Fruit fly (Drosophila melanogaster): ENCODE data around the gene Task7.

Gene Task7

DNA sequence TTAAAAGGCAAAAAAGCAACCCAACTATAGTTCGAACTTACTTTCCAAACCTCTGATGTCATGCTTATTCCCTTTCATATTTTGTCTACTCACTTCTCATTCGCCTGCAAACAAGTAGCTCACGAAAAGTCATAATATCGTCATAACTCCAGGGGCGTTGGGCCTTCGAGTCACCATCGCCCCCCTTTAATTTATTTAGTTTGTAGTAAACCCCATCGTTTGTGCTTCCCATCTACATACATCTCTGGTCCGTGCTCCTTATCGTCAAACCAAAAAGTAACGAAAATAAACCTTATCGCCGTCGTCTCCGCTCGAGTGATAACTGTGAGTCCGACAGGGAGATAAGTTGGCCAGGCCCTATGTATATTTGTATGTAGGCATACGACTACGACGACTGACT, 16.9 kb upstream of the Task7 start (continued):
- TF ChIP-seq peb (GFP tag; IDR thresholded peaks at IDR 0.05) (no peak), CG11560 (tag; IDR thresholded peaks at IDR 0.05) (no peak), shn (GFP tag; optimal IDR thresholded peaks at IDR 0.05) (peak; percentile 55), CG16813 (GFP tag; IDR thresholded peaks at IDR 0.05; ENCODE audit: partially characterized antibody) (no peak), gsb (GFP tag; IDR thresholded peaks at IDR 0.05) (no peak), CG30431 (GFP tag; optimal IDR thresholded peaks at IDR 0.05) (no peak), Hey (tag; optimal IDR thresholded peaks at IDR 0.05) (peak; percentile 49), crol (GFP tag; IDR thresholded peaks at IDR 0.05) (no peak), HmgD (GFP tag; optimal IDR thresholded peaks at IDR 0.05) (no peak), Mes4 (GFP tag; optimal IDR thresholded peaks at IDR 0.05) (no peak), aop (GFP tag; IDR thresholded peaks at IDR 0.05) (no peak), CG8765 (GFP tag; IDR thresholded peaks at IDR 0.05) (peak; percentile 43; the same call in 1 of the 2 replicates), hkb (optimal IDR thresholded peaks at IDR 0.05) (no peak), hkb (GFP tag; IDR thresholded peaks at IDR 0.05) (peak; percentile 70; the same call in 1 of the 2 replicates), Dip3 (GFP tag; optimal IDR thresholded peaks at IDR 0.05) (peak; percentile 66), CG3847 (GFP tag; IDR thresholded peaks at IDR 0.05) (peak; percentile 74), Ada2b (GFP tag; IDR thresholded peaks at IDR 0.05) (peak; percentile 66), CG4360 (GFP tag; IDR thresholded peaks at IDR 0.05) (no peak), CG10654 (GFP tag; optimal IDR thresholded peaks at IDR 0.05) (peak; percentile 33), CG2129 (GFP tag; IDR thresholded peaks at IDR 0.05; ENCODE audit: partially characterized antibody) (no peak), Jarid2 (GFP tag; optimal IDR thresholded peaks at IDR 0.05) (no peak), vvl (GFP tag; IDR thresholded peaks at IDR 0.05) (peak; percentile 62), Poxn (GFP tag; IDR thresholded peaks at IDR 0.05) (no peak), toy (GFP tag; IDR thresholded peaks at IDR 0.05) (no peak), amos (GFP tag; IDR thresholded peaks at IDR 0.05; ENCODE audit: partially characterized antibody) (no peak), HmgZ (tag; optimal IDR thresholded peaks at IDR 0.05) (peak; percentile 90), Fer1 (GFP tag; optimal IDR thresholded peaks at IDR 0.05) (peak; percentile 87), Vsx1 (GFP tag; optimal IDR thresholded peaks at IDR 0.05) (peak; percentile 35), Atf3 (GFP tag; optimal IDR thresholded peaks at IDR 0.05) (peak; percentile 17), kah (GFP tag; optimal IDR thresholded peaks at IDR 0.05) (no peak), Hr78 (GFP tag; optimal IDR thresholded peaks at IDR 0.05) (peak in 1 of 2 experiments; percentile 58), B-H2 (GFP tag; optimal IDR thresholded peaks at IDR 0.05) (peak; percentile 63), HHEX (GFP tag; optimal IDR thresholded peaks at IDR 0.05) (peak; percentile 48), ci (GFP tag; IDR thresholded peaks at IDR 0.05) (peak; percentile 84), Fer2 (tag; optimal IDR thresholded peaks at IDR 0.05) (peak; percentile 49), CG13296 (GFP tag; optimal IDR thresholded peaks at IDR 0.05) (peak; percentile 72), CG4854 (GFP tag; optimal IDR thresholded peaks at IDR 0.05) (peak; percentile 36), Meics (GFP tag; optimal IDR thresholded peaks at IDR 0.05) (peak; percentile 85), tgo (GFP tag; IDR thresholded peaks at IDR 0.05) (peak; percentile 21; the same call in 1 of the 3 replicates), CG18011 (GFP tag; optimal IDR thresholded peaks at IDR 0.05) (peak; percentile 44), CG6854 (GFP tag; optimal IDR thresholded peaks at IDR 0.05) (peak; percentile 68), Sin3A (optimal IDR thresholded peaks at IDR 0.05) (no peak), zen2 (GFP tag; IDR thresholded peaks at IDR 0.05; ENCODE audit: partially characterized antibody) (no peak), CG9797 (GFP tag; optimal IDR thresholded peaks at IDR 0.05) (no peak), CG10959 (GFP tag; IDR thresholded peaks at IDR 0.05) (no peak), wek (GFP tag; optimal IDR thresholded peaks at IDR 0.05) (no peak), lola (GFP tag; optimal IDR thresholded peaks at IDR 0.05) (peak in 1 of 3 experiments; percentile 22), Lpt (GFP tag; optimal IDR thresholded peaks at IDR 0.05) (no peak), CG3995 (GFP tag; optimal IDR thresholded peaks at IDR 0.05) (peak; percentile 53), D (optimal IDR thresholded peaks at IDR 0.05) (no peak), D (GFP tag; optimal IDR thresholded peaks at IDR 0.05) (no peak), trem (tag; optimal IDR thresholded peaks at IDR 0.05) (no peak)

Data from whole organism, embryonic.